Worm (Caenorhabditis elegans) whole organism, late embryonic: ENCODE results near the gene act-5.

ENCODE experiments used
- ceh-22 ChIP-seq: sonication (generic microtip); optimal IDR thresholded peaks from 2 replicates; lab custom pipeline; 2017; ENCODE audit warnings: missing biosample characterization, missing genetic modification characterization
- hlh-30 ChIP-seq: sonication (generic microtip); optimal IDR thresholded peaks from 2 replicates; lab custom pipeline; 2017; ENCODE audit warnings: antibody characterized with exemption, missing genetic modification characterization, missing compliant biosample characterization; ENCODE audit not compliant: insufficient read depth
- lim-6 ChIP-seq: sonication (generic microtip); optimal IDR thresholded peaks from 2 replicates; lab custom pipeline; 2016; ENCODE audit warnings: missing genetic modification characterization, missing compliant biosample characterization
- ref-2 ChIP-seq: sonication (generic microtip); optimal IDR thresholded peaks from 2 replicates; lab custom pipeline; 2016; ENCODE audit warnings: missing genetic modification characterization, missing compliant biosample characterization
- rnt-1 ChIP-seq: sonication (generic microtip); optimal IDR thresholded peaks from 2 replicates; lab custom pipeline; 2016; ENCODE audit warnings: missing genetic modification characterization, missing compliant biosample characterization
- tbx-7 ChIP-seq: sonication (generic microtip); optimal IDR thresholded peaks from 2 replicates; lab custom pipeline; 2016; ENCODE audit warnings: missing genotype, missing genetic modification characterization, missing compliant biosample characterization
- zip-5 ChIP-seq: sonication (generic microtip); optimal IDR thresholded peaks from 2 replicates; lab custom pipeline; 2016; ENCODE audit warnings: missing genetic modification characterization, missing compliant biosample characterization
- ztf-16 ChIP-seq: sonication (generic microtip); optimal IDR thresholded peaks from 2 replicates; lab custom pipeline; 2017; ENCODE audit warnings: missing genetic modification characterization, missing compliant biosample characterization

act-5 gene

ce11 chrIII:13556039-13556438, 49.8 kb downstream of the act-5 start:
- no peak for TF ChIP-seq rnt-1 (tag; lab: Kevin White, UChicago)
- no peak for TF ChIP-seq zip-5
- TF ChIP-seq ztf-16 (tag; lab: Kevin White, UChicago) = no peak
- no peak for TF ChIP-seq ceh-22 (tag; lab: Kevin White, UChicago)
- no peak for TF ChIP-seq lim-6 (tag; lab: Kevin White, UChicago)
- no peak for TF ChIP-seq ref-2 (tag; lab: Kevin White, UChicago)

- TF ChIP-seq tbx-7 (no peak), zip-5 (no peak), hlh-30 (tag; lab: Kevin White, UChicago) (no peak)
Measured at ce11 chrIII:13555234-13555633, 50.6 kb downstream of the act-5 start, which contains the start of gene scav-2. Gene scav-2 (minus strand): TSS chrIII:13555334.
